Worm (Caenorhabditis elegans): ENCODE data around the gene R08A2.1.

DNA sequence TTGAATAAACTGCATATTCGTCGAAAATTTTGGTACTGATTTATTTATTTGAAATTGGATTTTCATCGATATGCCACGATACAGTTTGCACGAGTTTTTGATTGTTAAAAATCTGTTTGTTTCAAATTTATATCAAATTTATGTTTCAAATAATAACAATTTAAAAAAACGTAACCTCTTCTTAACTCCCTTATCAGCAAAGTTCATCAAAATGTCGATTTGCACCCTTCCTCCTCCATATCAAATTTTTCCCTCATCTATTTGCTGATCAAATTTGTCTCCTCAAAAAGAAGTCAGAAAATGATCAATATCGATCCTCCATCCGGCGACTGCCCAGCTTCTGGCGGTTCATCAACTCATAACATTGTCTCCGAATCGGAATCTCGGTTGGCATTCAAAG is 8.3 kb downstream of the R08A2.1 start, which contains the start of gene ssp-33:
- TF ChIP-seq unc-39 (tag; optimal IDR thresholded peaks at IDR 0.05), result no peak
- TF ChIP-seq nhr-12 (tag; optimal IDR thresholded peaks at IDR 0.05), result no peak
- TF ChIP-seq fos-1 (tag; optimal IDR thresholded peaks at IDR 0.05), result no peak
- TF ChIP-seq ztf-11 (tag; optimal IDR thresholded peaks at IDR 0.05), result no peak
- no peak for TF ChIP-seq unc-62 (GFP tag; optimal IDR thresholded peaks at IDR 0.05)
- no peak for TF ChIP-seq mbf-1 (tag; optimal IDR thresholded peaks at IDR 0.05)
- no peak for TF ChIP-seq ama-1 (optimal IDR thresholded peaks at IDR 0.05)
